Fruit fly (Drosophila melanogaster) whole organism, embryonic: ENCODE results near the gene Mtp.
A peak's percentile ranks its signal among the peaks of the same experiment; 100 is the strongest.

Experiments used
- Abd-B ChIP-seq: fragments of 200-800 bp; sonication (Bioruptor generic); optimal IDR thresholded peaks from 2 replicates; lab custom pipeline; 2018; ENCODE audit warnings: missing biosample characterization, mild to moderate bottlenecking, missing genetic modification characterization, moderate library complexity
- Awh ChIP-seq: fragments of 200-800 bp; sonication (Bioruptor generic); IDR thresholded peaks from 2 replicates; pipeline ENCODE4, ENCODE4 v1.3.6; 2022; ENCODE audit warnings: missing biosample characterization, missing genetic modification characterization
- CG10321 ChIP-seq: fragments of 200-800 bp; sonication (Bioruptor generic); IDR thresholded peaks from 2 replicates; pipeline ENCODE4 v1.3.6; 2022; ENCODE audit warnings: missing biosample characterization, missing genetic modification characterization
- CG11093 ChIP-seq: fragments of 200-800 bp; sonication (Bioruptor generic); IDR thresholded peaks from 3 replicates; pipeline ENCODE4 v1.3.6; 2022; ENCODE audit warnings: missing biosample characterization, missing genetic modification characterization
- CG12219 ChIP-seq: fragments of 200-800 bp; sonication (Bioruptor generic); optimal IDR thresholded peaks from 3 replicates; lab custom pipeline; 2018; ENCODE audit warnings: missing biosample characterization, mild to moderate bottlenecking, missing genetic modification characterization
- CG12236 ChIP-seq: fragments of 200-800 bp; sonication (Bioruptor generic); optimal IDR thresholded peaks from 2 replicates; lab custom pipeline; 2016; ENCODE audit warnings: missing biosample characterization, missing genetic modification characterization
- CG1233 ChIP-seq: fragments of 200-800 bp; sonication (Bioruptor generic); optimal IDR thresholded peaks from 4 replicates; lab custom pipeline; 2018; ENCODE audit warnings: missing biosample characterization, mild to moderate bottlenecking, missing genetic modification characterization
- CG12391 ChIP-seq: fragments of 200-800 bp; sonication (Bioruptor generic); optimal IDR thresholded peaks from 3 replicates; lab custom pipeline; 2018; ENCODE audit warnings: missing biosample characterization, mild to moderate bottlenecking, missing genetic modification characterization, moderate library complexity
- CG12659 ChIP-seq: fragments of 200-800 bp; sonication (Bioruptor generic); optimal IDR thresholded peaks from 3 replicates; lab custom pipeline; 2017; ENCODE audit warnings: mild to moderate bottlenecking, missing biosample characterization, missing genetic modification reagents, missing genetic modification characterization
- CG13894 ChIP-seq: fragments of 200-800 bp; sonication (Bioruptor generic); optimal IDR thresholded peaks from 3 replicates; lab custom pipeline; 2018; ENCODE audit warnings: missing biosample characterization, mild to moderate bottlenecking, missing genetic modification characterization, moderate library complexity
- CG14441 ChIP-seq: fragments of 200-800 bp; sonication (Bioruptor generic); IDR thresholded peaks from 2 replicates; pipeline ENCODE4 v1.3.6; 2022; ENCODE audit warnings: missing biosample characterization, missing genetic modification characterization
- CG15011 ChIP-seq: fragments of 200-800 bp; sonication (Bioruptor generic); optimal IDR thresholded peaks from 3 replicates; lab custom pipeline; 2018; ENCODE audit warnings: missing biosample characterization, mild to moderate bottlenecking, missing genetic modification characterization
- CG1647 ChIP-seq: fragments of 200-800 bp; sonication (Bioruptor generic); optimal IDR thresholded peaks from 3 replicates; lab custom pipeline; 2016; ENCODE audit warnings: missing biosample characterization, missing genetic modification characterization
- CG17186 ChIP-seq: fragments of 200-800 bp; sonication (Bioruptor generic); optimal IDR thresholded peaks from 3 replicates; lab custom pipeline; 2017; ENCODE audit warnings: missing biosample characterization, missing genetic modification reagents, missing genetic modification characterization
- CG31388 ChIP-seq: fragments of 200-800 bp; sonication (Bioruptor generic); optimal IDR thresholded peaks from 2 replicates; lab custom pipeline; 2016; ENCODE audit warnings: missing biosample characterization, missing genetic modification characterization
- CG33213 ChIP-seq: fragments of 200-800 bp; sonication (Bioruptor generic); optimal IDR thresholded peaks from 3 replicates; lab custom pipeline; 2016; ENCODE audit warnings: missing biosample characterization, missing genetic modification characterization
- CG7987 ChIP-seq: fragments of 200-800 bp; sonication (Bioruptor generic); optimal IDR thresholded peaks from 2 replicates; lab custom pipeline; 2018; ENCODE audit warnings: missing biosample characterization, mild to moderate bottlenecking, missing genetic modification characterization, moderate library complexity
- CG9727 ChIP-seq: fragments of 200-800 bp; sonication (Bioruptor generic); optimal IDR thresholded peaks from 3 replicates; lab custom pipeline; 2017; ENCODE audit warnings: missing biosample characterization, mild to moderate bottlenecking, missing genetic modification characterization
- Camta ChIP-seq: fragments of 200-800 bp; sonication (Bioruptor generic); optimal IDR thresholded peaks from 2 replicates; lab custom pipeline; 2016; ENCODE audit warnings: missing biosample characterization, missing genetic modification characterization
- Chrac-16 ChIP-seq: fragments of 200-800 bp; sonication (Bioruptor generic); optimal IDR thresholded peaks from 3 replicates; lab custom pipeline; 2016; ENCODE audit warnings: missing biosample characterization, missing genetic modification characterization
- Dref ChIP-seq: fragments of 200-800 bp; sonication (Bioruptor generic); IDR thresholded peaks from 2 replicates; pipeline ENCODE4 v1.3.6; 2022; ENCODE audit warnings: missing biosample characterization, missing genetic modification characterization
- HLHmδ ChIP-seq: fragments of 200-800 bp; sonication (Bioruptor generic); optimal IDR thresholded peaks from 2 replicates; lab custom pipeline; 2018; ENCODE audit warnings: missing biosample characterization, mild to moderate bottlenecking, missing genetic modification characterization, moderate library complexity
- Hmr ChIP-seq: fragments of 200-800 bp; sonication (Bioruptor generic); optimal IDR thresholded peaks from 3 replicates; lab custom pipeline; 2017; ENCODE audit warnings: mild to moderate bottlenecking, missing biosample characterization, missing genetic modification reagents, missing genetic modification characterization
- Hr39 ChIP-seq: fragments of >200 bp; optimal IDR thresholded peaks from 2 replicates; lab custom pipeline; 2017
- Lpt ChIP-seq: fragments of >200 bp; optimal IDR thresholded peaks from 2 replicates; lab custom pipeline; 2018; ENCODE audit warnings: missing biosample characterization, missing genetic modification characterization
- MESR4 ChIP-seq: fragments of 200-800 bp; sonication (Bioruptor generic); optimal IDR thresholded peaks from 2 replicates; lab custom pipeline; 2018; ENCODE audit warnings: missing biosample characterization, mild to moderate bottlenecking, missing genetic modification characterization, moderate library complexity
- Meics ChIP-seq: fragments of 200-800 bp; sonication (Bioruptor generic); optimal IDR thresholded peaks from 2 replicates; lab custom pipeline; 2017; ENCODE audit warnings: missing biosample characterization, mild to moderate bottlenecking, missing genetic modification characterization
- NFAT ChIP-seq: fragments of 200-800 bp; sonication (Bioruptor generic); IDR thresholded peaks from 2 replicates; pipeline ENCODE4 v1.3.6; 2022; ENCODE audit warnings: missing biosample characterization, missing genetic modification characterization
- Neu2 ChIP-seq: fragments of 200-800 bp; sonication (Bioruptor generic); optimal IDR thresholded peaks from 3 replicates; lab custom pipeline; 2016; ENCODE audit warnings: missing biosample characterization, missing genetic modification characterization, borderline replicate concordance
- Oaz ChIP-seq: fragments of 200-800 bp; sonication (Bioruptor generic); IDR thresholded peaks from 2 replicates; pipeline ENCODE4 v1.3.6; 2022; ENCODE audit warnings: missing biosample characterization, missing genetic modification characterization
- Oli ChIP-seq: fragments of 200-800 bp; sonication (Bioruptor generic); optimal IDR thresholded peaks from 2 replicates; lab custom pipeline; 2018; ENCODE audit warnings: missing biosample characterization, mild to moderate bottlenecking, missing genetic modification characterization, moderate library complexity
- Optix ChIP-seq: fragments of 200-800 bp; sonication (Bioruptor generic); IDR thresholded peaks from 3 replicates; pipeline ENCODE4 v1.3.6; 2022; ENCODE audit warnings: missing biosample characterization, missing genetic modification characterization
- TFAM ChIP-seq: fragments of 200-800 bp; sonication (Bioruptor generic); optimal IDR thresholded peaks from 2 replicates; lab custom pipeline; 2017; ENCODE audit warnings: missing biosample characterization, missing genetic modification characterization, inconsistent platforms
- Usf ChIP-seq: fragments of 200-800 bp; sonication (Bioruptor generic); optimal IDR thresholded peaks from 2 replicates; lab custom pipeline; 2017; ENCODE audit warnings: missing genotype, missing biosample characterization, missing genetic modification characterization
- chinmo ChIP-seq: fragments of 200-800 bp; sonication (Bioruptor generic); IDR thresholded peaks from 4 replicates; pipeline ENCODE4 v1.3.6; 2022; ENCODE audit warnings: missing biosample characterization, missing genetic modification characterization; ENCODE audit not compliant: partially characterized antibody
- chm ChIP-seq: fragments of 200-800 bp; sonication (Bioruptor generic); IDR thresholded peaks from 2 replicates; pipeline ENCODE4 v1.3.6; 2022; ENCODE audit warnings: missing biosample characterization, missing genetic modification characterization
- cwo ChIP-seq: fragments of 200-800 bp; sonication (Bioruptor generic); optimal IDR thresholded peaks from 3 replicates; lab custom pipeline; 2017; ENCODE audit warnings: missing biosample characterization, missing genetic modification characterization, mild to moderate bottlenecking, moderate library complexity, missing genetic modification reagents
- fd64A ChIP-seq: fragments of 200-800 bp; sonication (Bioruptor generic); optimal IDR thresholded peaks from 3 replicates; lab custom pipeline; 2018; ENCODE audit warnings: missing biosample characterization, mild to moderate bottlenecking, missing genetic modification characterization
- kni ChIP-seq: fragments of 200-800 bp; sonication (Bioruptor generic); optimal IDR thresholded peaks from 3 replicates; lab custom pipeline; 2017; ENCODE audit warnings: mild to moderate bottlenecking, missing biosample characterization, missing genetic modification reagents, missing genetic modification characterization
- lab ChIP-seq: fragments of 200-800 bp; sonication (Bioruptor generic); optimal IDR thresholded peaks from 3 replicates; lab custom pipeline; 2017; ENCODE audit warnings: missing biosample characterization, missing genetic modification characterization, mild to moderate bottlenecking, moderate library complexity, missing genetic modification reagents
- lbe ChIP-seq: fragments of 200-800 bp; sonication (Bioruptor generic); optimal IDR thresholded peaks from 2 replicates; lab custom pipeline; 2016; ENCODE audit warnings: missing biosample characterization, mild to moderate bottlenecking, missing genetic modification characterization
- lov ChIP-seq, 2 experiments: fragments of 200-800 bp in 1 of 2; fragments of >200 bp in 1 of 2; sonication (Bioruptor generic) in 1 of 2; IDR thresholded peaks in 1 of 2; optimal IDR thresholded peaks in 1 of 2; 2 replicates in 1 of 2; 3 replicates in 1 of 2; pipeline versions ENCODE4 v1.3.6 to Lab custom; 2017 to 2022; ENCODE audit warnings: missing biosample characterization in 1 of 2, missing genetic modification characterization in 1 of 2
- org-1 ChIP-seq: fragments of 200-800 bp; sonication (Bioruptor generic); optimal IDR thresholded peaks from 2 replicates; lab custom pipeline; 2017; ENCODE audit warnings: missing biosample characterization, missing genetic modification characterization
- peb ChIP-seq: fragments of 200-800 bp; sonication (Bioruptor generic); IDR thresholded peaks from 2 replicates; pipeline ENCODE4 v1.3.6; 2022; ENCODE audit warnings: missing biosample characterization, missing genetic modification characterization
- ro ChIP-seq: fragments of 200-800 bp; sonication (Bioruptor generic); IDR thresholded peaks from 2 replicates; pipeline ENCODE4 v1.3.6; 2022; ENCODE audit warnings: missing biosample characterization, missing genetic modification characterization
- shn ChIP-seq: fragments of 200-800 bp; sonication (Bioruptor generic); optimal IDR thresholded peaks from 3 replicates; lab custom pipeline; 2016; ENCODE audit warnings: missing biosample characterization, missing genetic modification characterization
- sim ChIP-seq: fragments of 200-800 bp; sonication (Bioruptor generic); IDR thresholded peaks from 2 replicates; pipeline ENCODE4 v1.3.6; 2022; ENCODE audit warnings: missing biosample characterization, missing genetic modification characterization
- sob ChIP-seq: fragments of 200-800 bp; sonication (Bioruptor generic); IDR thresholded peaks from 2 replicates; pipeline ENCODE4 v1.3.6; 2022; ENCODE audit warnings: missing biosample characterization, missing genetic modification characterization

The Mtp gene

dm6 chr2L:20922196-20923087 lies at the start of gene Mtp (continued):
- 0 out of 3 replicates have a peak, but pooled peaks have one; percentile 50 for TF ChIP-seq CG11093
- peak; percentile 47 for TF ChIP-seq fd64A (GFP tag; lab: Kevin White, UChicago)
- peak; percentile 42 for TF ChIP-seq CG1233 (GFP tag; lab: Kevin White, UChicago)
- peak; percentile 52 for TF ChIP-seq cwo (GFP tag; lab: Kevin White, UChicago)
- TF ChIP-seq Oaz (GFP tag; lab: Robert Waterston, UW): peak; percentile 57; the same call in 1 of the 2 replicates
- peak; percentile 69 for TF ChIP-seq Usf (GFP tag; lab: Kevin White, UChicago)
- TF ChIP-seq CG14441: peak; percentile 44
- no peak for TF ChIP-seq NFAT
- TF ChIP-seq Neu2: peak; percentile 27
- peak; percentile 30 for TF ChIP-seq CG31388 (GFP tag; lab: Kevin White, UChicago)
- TF ChIP-seq Dref (GFP tag; lab: Robert Waterston, UW): no peak
- TF ChIP-seq Lpt (GFP tag; lab: Kevin White, UChicago): no peak
- peak; percentile 81 for TF ChIP-seq org-1 (GFP tag; lab: Kevin White, UChicago)
- peak; percentile 68 for TF ChIP-seq sob (GFP tag; lab: Robert Waterston, UW)
- no peak for TF ChIP-seq CG10321 (GFP tag; lab: Robert Waterston, UW)
- TF ChIP-seq CG15011 (GFP tag; lab: Kevin White, UChicago): peak; percentile 49
- peak; percentile 70 for TF ChIP-seq Hmr (GFP tag; lab: Kevin White, UChicago)
- TF ChIP-seq chinmo (GFP tag; lab: Robert Waterston, UW): 0 out of 4 replicates have a peak, but pooled peaks have one; percentile 20
- TF ChIP-seq CG13894: no peak
- peak; percentile 79 for TF ChIP-seq CG12219 (GFP tag; lab: Kevin White, UChicago)
- peak; percentile 60; the same call in 1 of the 2 replicates for TF ChIP-seq Awh (GFP tag; lab: Robert Waterston, UW)
- TF ChIP-seq CG33213 (GFP tag; lab: Kevin White, UChicago): peak; percentile 16
- TF ChIP-seq Camta (GFP tag; lab: Kevin White, UChicago): peak; percentile 66
- TF ChIP-seq Oli (tag; lab: Kevin White, UChicago): peak; percentile 78
- TF ChIP-seq sim (GFP tag; lab: Robert Waterston, UW): peak; percentile 45; the same call in 1 of the 2 replicates
- peak; percentile 76 for TF ChIP-seq CG9727 (GFP tag; lab: Kevin White, UChicago)
- TF ChIP-seq Meics (GFP tag; lab: Kevin White, UChicago): peak; percentile 48
- peak; percentile 69 for TF ChIP-seq Chrac-16 (GFP tag; lab: Kevin White, UChicago)
- TF ChIP-seq Abd-B (GFP tag; lab: Kevin White, UChicago): peak; percentile 48
- TF ChIP-seq Optix (GFP tag; lab: Robert Waterston, UW): peak; percentile 81
- TF ChIP-seq ro: peak; percentile 40; the same call in 1 of the 2 replicates
- peak; percentile 68 for TF ChIP-seq chm (GFP tag; lab: Robert Waterston, UW)
- no peak for TF ChIP-seq CG17186 (GFP tag; lab: Kevin White, UChicago)
- TF ChIP-seq kni: peak; percentile 75
- peak; percentile 76 for TF ChIP-seq CG12391 (tag; lab: Kevin White, UChicago)
- TF ChIP-seq Hr39: no peak
- peak; percentile 88 for TF ChIP-seq shn
- peak; percentile 19 for TF ChIP-seq MESR4 (GFP tag; lab: Kevin White, UChicago)
- peak; percentile 67 for TF ChIP-seq CG12236
- peak; percentile 50 for TF ChIP-seq HLHmδ (GFP tag; lab: Kevin White, UChicago)
- peak; percentile 23 for TF ChIP-seq lbe (GFP tag; lab: Kevin White, UChicago)
- peak; percentile 67 for TF ChIP-seq lab (GFP tag; lab: Kevin White, UChicago)
- peak; percentile 36 for TF ChIP-seq peb (GFP tag; lab: Robert Waterston, UW)
- TF ChIP-seq TFAM (GFP tag; lab: Kevin White, UChicago): no peak
- TF ChIP-seq lov (optimal IDR thresholded peaks at IDR 0.05; lab: Kevin White, UChicago): no peak
- no peak for TF ChIP-seq lov (GFP tag; IDR thresholded peaks at IDR 0.05; lab: Robert Waterston, UW)
- peak; percentile 68 for TF ChIP-seq CG12659 (GFP tag; lab: Kevin White, UChicago)
- TF ChIP-seq CG1647 (GFP tag; lab: Kevin White, UChicago): peak; percentile 72
- no peak for TF ChIP-seq CG7987 (GFP tag; lab: Kevin White, UChicago)
